Fruit fly (Drosophila melanogaster) whole organism, embryonic: ENCODE results near the gene CG4313.

Experiments
- Abd-B ChIP-seq: fragments of 200-800 bp; sonication (Bioruptor generic); optimal IDR thresholded peaks from 2 replicates; lab custom pipeline; 2018; ENCODE audit warnings: missing biosample characterization, mild to moderate bottlenecking, missing genetic modification characterization, moderate library complexity
- Atf6 ChIP-seq: fragments of 200-800 bp; sonication (Bioruptor generic); IDR thresholded peaks from 2 replicates; pipeline ENCODE4 v1.3.6; 2022; ENCODE audit warnings: missing biosample characterization, missing genetic modification characterization
- CG10209 ChIP-seq: fragments of 200-800 bp; sonication (Bioruptor generic); optimal IDR thresholded peaks from 3 replicates; lab custom pipeline; 2017; ENCODE audit warnings: missing biosample characterization, mild to moderate bottlenecking, missing genetic modification characterization, missing genetic modification reagents
- CG10654 ChIP-seq: fragments of 200-800 bp; sonication (Bioruptor generic); optimal IDR thresholded peaks from 2 replicates; lab custom pipeline; 2016; ENCODE audit warnings: missing biosample characterization, missing genetic modification characterization
- CG14860 ChIP-seq: fragments of 200-800 bp; sonication (Bioruptor generic); IDR thresholded peaks from 3 replicates; pipeline ENCODE4 v1.3.6; 2022; ENCODE audit warnings: missing biosample characterization, missing genetic modification characterization; ENCODE audit not compliant: partially characterized antibody
- CG16815 ChIP-seq: fragments of 200-800 bp; sonication (Bioruptor generic); optimal IDR thresholded peaks from 3 replicates; lab custom pipeline; 2017; ENCODE audit warnings: missing biosample characterization, mild to moderate bottlenecking, missing genetic modification characterization
- CG17385 ChIP-seq: fragments of 200-800 bp; sonication (Bioruptor generic); optimal IDR thresholded peaks from 3 replicates; lab custom pipeline; 2018; ENCODE audit warnings: missing biosample characterization, mild to moderate bottlenecking, missing genetic modification characterization
- CG17612 ChIP-seq: fragments of 200-800 bp; sonication (Bioruptor generic); IDR thresholded peaks from 2 replicates; pipeline ENCODE4 v1.3.6; 2022; ENCODE audit warnings: missing biosample characterization, missing genetic modification characterization
- CG17829 ChIP-seq: fragments of 200-800 bp; optimal IDR thresholded peaks from 2 replicates; lab custom pipeline; 2019; ENCODE audit warnings: missing biosample characterization, mild to moderate bottlenecking, missing genetic modification characterization, moderate library complexity
- CG2875 ChIP-seq: fragments of 200-800 bp; sonication (Bioruptor generic); optimal IDR thresholded peaks from 2 replicates; lab custom pipeline; 2017; ENCODE audit warnings: missing biosample characterization, mild to moderate bottlenecking, missing genetic modification characterization, missing genetic modification reagents
- CG30020 ChIP-seq: fragments of 200-800 bp; optimal IDR thresholded peaks from 2 replicates; lab custom pipeline; 2019; ENCODE audit warnings: missing biosample characterization, mild to moderate bottlenecking, missing genetic modification characterization, moderate library complexity
- CG31388 ChIP-seq: fragments of 200-800 bp; sonication (Bioruptor generic); optimal IDR thresholded peaks from 2 replicates; lab custom pipeline; 2016; ENCODE audit warnings: missing biosample characterization, missing genetic modification characterization
- CG33213 ChIP-seq: fragments of 200-800 bp; sonication (Bioruptor generic); optimal IDR thresholded peaks from 3 replicates; lab custom pipeline; 2016; ENCODE audit warnings: missing biosample characterization, missing genetic modification characterization
- CG33557 ChIP-seq: fragments of 200-800 bp; sonication (Bioruptor generic); optimal IDR thresholded peaks from 2 replicates; lab custom pipeline; 2019; ENCODE audit warnings: missing biosample characterization, mild to moderate bottlenecking, missing genetic modification characterization, moderate library complexity
- CG4707 ChIP-seq: fragments of 200-800 bp; sonication (Bioruptor generic); optimal IDR thresholded peaks from 2 replicates; lab custom pipeline; 2018; ENCODE audit warnings: missing biosample characterization, mild to moderate bottlenecking, missing genetic modification characterization, moderate library complexity
- CG7963 ChIP-seq: fragments of 200-800 bp; sonication (Bioruptor generic); IDR thresholded peaks from 3 replicates; pipeline ENCODE4 v1.3.6; 2022; ENCODE audit warnings: missing biosample characterization, missing genetic modification characterization; ENCODE audit not compliant: partially characterized antibody
- CG8478 ChIP-seq: fragments of >200 bp; optimal IDR thresholded peaks from 2 replicates; lab custom pipeline; 2018
- CG8944 ChIP-seq: fragments of 200-800 bp; sonication (Bioruptor generic); optimal IDR thresholded peaks from 3 replicates; lab custom pipeline; 2016; ENCODE audit warnings: missing biosample characterization, missing genetic modification characterization
- Dbx ChIP-seq: fragments of 200-800 bp; sonication (Bioruptor generic); IDR thresholded peaks from 3 replicates; pipeline ENCODE4 v1.3.6; 2022; ENCODE audit warnings: missing biosample characterization, missing genetic modification characterization
- Elba2 ChIP-seq: fragments of 200-800 bp; sonication (Bioruptor generic); optimal IDR thresholded peaks from 3 replicates; lab custom pipeline; 2016; ENCODE audit warnings: missing biosample characterization, missing genetic modification characterization
- HmgD ChIP-seq: fragments of 200-800 bp; sonication (Bioruptor generic); optimal IDR thresholded peaks from 3 replicates; lab custom pipeline; 2016; ENCODE audit warnings: missing biosample characterization, missing genetic modification characterization
- Hr51 ChIP-seq, 2 experiments: fragments of 200-800 bp; sonication (Bioruptor generic); optimal IDR thresholded peaks; 2 replicates in 1 of 2; 3 replicates in 1 of 2; lab custom pipeline; 2016 to 2018; ENCODE audit warnings: missing biosample characterization in 2 of 2, missing genetic modification characterization in 2 of 2, mild to moderate bottlenecking in 1 of 2, moderate library complexity in 1 of 2
- Hr78 ChIP-seq, 2 experiments: fragments of 200-800 bp in 1 of 2; fragments of >200 bp in 1 of 2; sonication (Bioruptor generic) in 1 of 2; optimal IDR thresholded peaks; 2 replicates each; lab custom pipeline; 2017 to 2019; ENCODE audit warnings: missing biosample characterization in 2 of 2, missing genetic modification characterization in 2 of 2, mild to moderate bottlenecking in 1 of 2, moderate library complexity in 1 of 2
- Kr ChIP-seq: fragments of 200-800 bp; sonication (Bioruptor generic); optimal IDR thresholded peaks from 2 replicates; lab custom pipeline; 2017; ENCODE audit warnings: missing biosample characterization, mild to moderate bottlenecking, missing genetic modification characterization
- Med ChIP-seq: fragments of 200-800 bp; sonication (Bioruptor generic); peaks from one replicate; lab custom pipeline; 2016; ENCODE audit warnings: missing biosample characterization, missing genetic modification characterization, mild to moderate bottlenecking, inconsistent platforms, moderate library complexity
- Nf-YC ChIP-seq: fragments of 200-800 bp; optimal IDR thresholded peaks from 3 replicates; lab custom pipeline; 2019; ENCODE audit warnings: missing biosample characterization, mild to moderate bottlenecking, missing genetic modification characterization, moderate library complexity
- Optix ChIP-seq: fragments of 200-800 bp; sonication (Bioruptor generic); IDR thresholded peaks from 3 replicates; pipeline ENCODE4 v1.3.6; 2022; ENCODE audit warnings: missing biosample characterization, missing genetic modification characterization
- Sin3A ChIP-seq: fragments of >200 bp; optimal IDR thresholded peaks from 2 replicates; lab custom pipeline; 2018
- Stat92E ChIP-seq, 3 experiments: fragments of >200 bp in 2 of 3; fragments of 200-800 bp in 1 of 3; sonication (Bioruptor generic) in 1 of 3; optimal IDR thresholded peaks; 2 replicates each; lab custom pipeline; 2017 to 2019; ENCODE audit warnings: missing biosample characterization in 3 of 3, missing genetic modification characterization in 3 of 3, mild to moderate bottlenecking in 1 of 3, moderate library complexity in 1 of 3
- Xbp1 ChIP-seq: fragments of 200-800 bp; sonication (Bioruptor generic); optimal IDR thresholded peaks from 3 replicates; lab custom pipeline; 2016; ENCODE audit warnings: missing biosample characterization, mild to moderate bottlenecking, missing genetic modification characterization
- ap ChIP-seq: fragments of 200-800 bp; sonication (Bioruptor generic); IDR thresholded peaks from 2 replicates; pipeline ENCODE4 v1.3.6; 2022; ENCODE audit warnings: missing biosample characterization, missing genetic modification characterization
- ato ChIP-seq: fragments of 200-800 bp; sonication (Bioruptor generic); IDR thresholded peaks from 2 replicates; pipeline ENCODE4 v1.3.6; 2022; ENCODE audit warnings: missing biosample characterization, missing genetic modification characterization; ENCODE audit not compliant: partially characterized antibody
- bbx ChIP-seq: fragments of 200-800 bp; sonication (Bioruptor generic); IDR thresholded peaks from 2 replicates; pipeline ENCODE4 v1.3.6; 2022; ENCODE audit warnings: missing biosample characterization, missing genetic modification characterization; ENCODE audit not compliant: partially characterized antibody
- cad ChIP-seq: fragments of >200 bp; optimal IDR thresholded peaks from 2 replicates; lab custom pipeline; 2017; ENCODE audit warnings: missing biosample characterization, missing genetic modification characterization
- dysf ChIP-seq: fragments of 200-800 bp; sonication (Bioruptor generic); IDR thresholded peaks from 3 replicates; pipeline ENCODE4 v1.3.6; 2022; ENCODE audit warnings: missing biosample characterization, missing genetic modification characterization
- esg ChIP-seq: fragments of 200-800 bp; sonication (Bioruptor generic); conservative IDR thresholded peaks from 2 replicates; pipeline ENCODE4 v1.3.6; 2022; ENCODE audit warnings: missing biosample characterization, missing genetic modification characterization
- gcm2 ChIP-seq: fragments of 200-800 bp; sonication (Bioruptor generic); optimal IDR thresholded peaks from 2 replicates; lab custom pipeline; 2016; ENCODE audit warnings: missing biosample characterization, missing genetic modification characterization
- ham ChIP-seq: fragments of 200-800 bp; sonication (Bioruptor generic); IDR thresholded peaks from 2 replicates; pipeline ENCODE4 v1.3.6; 2022; ENCODE audit warnings: missing biosample characterization, missing genetic modification characterization
- jumu ChIP-seq: fragments of 200-800 bp; sonication (Bioruptor generic); optimal IDR thresholded peaks from 3 replicates; lab custom pipeline; 2016; ENCODE audit warnings: missing biosample characterization, missing genetic modification characterization
- lilli ChIP-seq: fragments of 200-800 bp; sonication (Bioruptor generic); optimal IDR thresholded peaks from 3 replicates; lab custom pipeline; 2016; ENCODE audit warnings: missing biosample characterization, missing genetic modification characterization
- mam ChIP-seq: fragments of 200-800 bp; sonication (Bioruptor generic); optimal IDR thresholded peaks from 3 replicates; lab custom pipeline; 2016; ENCODE audit warnings: missing biosample characterization, missing genetic modification characterization
- mld ChIP-seq: fragments of 200-800 bp; sonication (Bioruptor generic); IDR thresholded peaks from 3 replicates; pipeline ENCODE4 v1.3.6; 2022; ENCODE audit warnings: missing biosample characterization, missing genetic modification characterization; ENCODE audit not compliant: partially characterized antibody
- pan ChIP-seq, 4 experiments: fragments of >200 bp in 3 of 4; fragments of 200-800 bp in 1 of 4; sonication (Bioruptor generic) in 1 of 4; optimal IDR thresholded peaks in 3 of 4; IDR thresholded peaks in 1 of 4; 2 replicates each; pipeline versions ENCODE4 v1.3.6 to Lab custom; 2017 to 2022; ENCODE audit warnings: missing biosample characterization in 2 of 4, missing genetic modification characterization in 2 of 4, mixed read lengths in 1 of 4
- sens ChIP-seq: fragments of 200-800 bp; sonication (Bioruptor generic); peaks from one replicate; lab custom pipeline; 2016; ENCODE audit warnings: missing biosample characterization, missing genetic modification characterization
- slbo ChIP-seq: fragments of 200-800 bp; sonication (Bioruptor generic); IDR thresholded peaks from 2 replicates; pipeline ENCODE4 v1.3.6; 2022; ENCODE audit warnings: missing biosample characterization, missing genetic modification characterization
- twi ChIP-seq: fragments of 200-800 bp; optimal IDR thresholded peaks from 2 replicates; lab custom pipeline; 2019; ENCODE audit warnings: missing biosample characterization, mild to moderate bottlenecking, missing genetic modification characterization, moderate library complexity
- vnd ChIP-seq: fragments of 200-800 bp; sonication (Bioruptor generic); IDR thresholded peaks from 3 replicates; pipeline ENCODE4 v1.3.6; 2022; ENCODE audit warnings: missing biosample characterization, missing genetic modification characterization; ENCODE audit not compliant: partially characterized antibody
- yki ChIP-seq: fragments of >200 bp; optimal IDR thresholded peaks from 3 replicates; lab custom pipeline; 2018

CG4313 gene

dm6 chrX:2050070-2050899 lies 8.6 kb downstream of the CG4313 start, which contains the start of gene moody (continued):
- TF ChIP-seq sens (GFP tag; lab: Kevin White, UChicago) (peak; percentile 99), CG17385 (GFP tag; lab: Kevin White, UChicago) (peak; percentile 93), CG33213 (GFP tag; lab: Kevin White, UChicago) (peak; percentile 97), cad (no peak), CG4707 (GFP tag; lab: Kevin White, UChicago) (peak; percentile 87), Hr51 (GFP tag; optimal IDR thresholded peaks at IDR 0.05; lab: Kevin White, UChicago) (peak; percentile 92 to 97), Optix (GFP tag; lab: Robert Waterston, UW) (peak; percentile 97), Med (GFP tag; lab: Kevin White, UChicago) (peak; percentile 100), CG2875 (GFP tag; lab: Kevin White, UChicago) (peak; percentile 93), ham (GFP tag; lab: Robert Waterston, UW) (peak; percentile 92), jumu (peak; percentile 98), ato (GFP tag; lab: Robert Waterston, UW) (no peak), CG8944 (GFP tag; lab: Kevin White, UChicago) (peak; percentile 98), slbo (GFP tag; lab: Robert Waterston, UW) (peak; percentile 100), CG8478 (peak; percentile 50), CG10209 (GFP tag; lab: Kevin White, UChicago) (peak; percentile 97), Kr (no peak), twi (tag; lab: Kevin White, UChicago) (peak; percentile 88), yki (lab: Kevin White, UChicago) (no peak), dysf (GFP tag; lab: Robert Waterston, UW) (peak; percentile 98), CG10654 (GFP tag; lab: Kevin White, UChicago) (peak; percentile 96), ap (GFP tag; lab: Robert Waterston, UW) (peak; percentile 97), CG17612 (peak; percentile 97), CG17829 (tag; lab: Kevin White, UChicago) (peak; percentile 95), Atf6 (GFP tag; lab: Robert Waterston, UW) (peak; percentile 98), gcm2 (GFP tag; lab: Kevin White, UChicago) (peak; percentile 91), Stat92E (GFP tag; optimal IDR thresholded peaks at IDR 0.05; lab: Kevin White, UChicago) (peak in 1 of 3 experiments; percentile 85), mld (no peak), Sin3A (lab: Kevin White, UChicago) (no peak), CG30020 (peak; percentile 64), mam (GFP tag; lab: Kevin White, UChicago) (peak; percentile 99), pan (optimal IDR thresholded peaks at IDR 0.05; lab: Kevin White, UChicago) (no peak), pan (GFP tag; optimal IDR thresholded peaks at IDR 0.05 in 1 of 2, IDR thresholded peaks at IDR 0.05 in 1 of 2) (peak in 1 of 2 experiments; percentile 99), Abd-B (GFP tag; lab: Kevin White, UChicago) (peak; percentile 87), Xbp1 (GFP tag; lab: Kevin White, UChicago) (peak; percentile 98), CG14860 (GFP tag; lab: Robert Waterston, UW) (0 out of 3 replicates have a peak, but pooled peaks have one; percentile 33), Elba2 (GFP tag; lab: Kevin White, UChicago) (no peak), CG16815 (GFP tag; lab: Kevin White, UChicago) (peak; percentile 95), CG33557 (GFP tag; lab: Kevin White, UChicago) (peak; percentile 86), bbx (GFP tag; lab: Robert Waterston, UW) (no peak), CG7963 (GFP tag; lab: Robert Waterston, UW) (no peak), vnd (GFP tag; lab: Robert Waterston, UW) (no peak), Dbx (GFP tag; lab: Robert Waterston, UW) (peak; percentile 99), CG31388 (peak; percentile 82), Hr78 (GFP tag; optimal IDR thresholded peaks at IDR 0.05; lab: Kevin White, UChicago) (peak in 1 of 2 experiments; percentile 89), lilli (GFP tag; lab: Kevin White, UChicago) (peak; percentile 99), HmgD (GFP tag; lab: Kevin White, UChicago) (peak; percentile 99), esg (peak; percentile 95), Nf-YC (peak; percentile 91)
